Fruit fly (Drosophila melanogaster) whole organism, embryonic: ENCODE measurements around the gene CSN6.

ENCODE experiments used
- Atf-2 ChIP-seq: fragments of 200-800 bp; sonication (Bioruptor generic); optimal IDR thresholded peaks from 2 replicates; lab custom pipeline; 2016; ENCODE audit warnings: missing biosample characterization, missing genetic modification characterization
- CG10147 ChIP-seq: fragments of 200-800 bp; sonication (Bioruptor generic); optimal IDR thresholded peaks from 2 replicates; lab custom pipeline; 2019; ENCODE audit warnings: missing biosample characterization, mild to moderate bottlenecking, missing genetic modification characterization, moderate library complexity
- CG10543 ChIP-seq: fragments of 200-800 bp; sonication (Bioruptor generic); optimal IDR thresholded peaks from 3 replicates; lab custom pipeline; 2017; ENCODE audit warnings: missing biosample characterization, mild to moderate bottlenecking, missing genetic modification characterization, moderate library complexity
- CG10959 ChIP-seq: fragments of 200-800 bp; sonication (Bioruptor generic); IDR thresholded peaks from 2 replicates; pipeline ENCODE4 v1.3.6; 2022; ENCODE audit warnings: missing biosample characterization, missing genetic modification characterization
- CG11085 ChIP-seq: fragments of 200-800 bp; sonication (Bioruptor generic); IDR thresholded peaks from 2 replicates; pipeline ENCODE4 v1.3.6; 2022; ENCODE audit warnings: missing biosample characterization, missing genetic modification characterization
- CG11560 ChIP-seq: fragments of 200-800 bp; sonication (Bioruptor generic); IDR thresholded peaks from 3 replicates; pipeline ENCODE4 v1.3.6; 2022; ENCODE audit warnings: missing biosample characterization, missing genetic modification characterization
- CG12769 ChIP-seq: fragments of 200-800 bp; sonication (Bioruptor generic); optimal IDR thresholded peaks from 2 replicates; lab custom pipeline; 2019; ENCODE audit warnings: missing biosample characterization, mild to moderate bottlenecking, missing genetic modification characterization, moderate library complexity
- CG14710 ChIP-seq: fragments of 200-800 bp; sonication (Bioruptor generic); optimal IDR thresholded peaks from 3 replicates; lab custom pipeline; 2019; ENCODE audit warnings: missing biosample characterization, mild to moderate bottlenecking, missing genetic modification characterization, moderate library complexity
- CG15696 ChIP-seq: fragments of 200-800 bp; sonication (Bioruptor generic); optimal IDR thresholded peaks from 2 replicates; lab custom pipeline; 2019; ENCODE audit warnings: missing biosample characterization, mild to moderate bottlenecking, missing genetic modification characterization, moderate library complexity
- CG17912 ChIP-seq: fragments of 200-800 bp; sonication (Bioruptor generic); optimal IDR thresholded peaks from 2 replicates; lab custom pipeline; 2018; ENCODE audit warnings: missing biosample characterization, mild to moderate bottlenecking, missing genetic modification characterization
- CG18599 ChIP-seq: fragments of 200-800 bp; sonication (Bioruptor generic); optimal IDR thresholded peaks from 3 replicates; lab custom pipeline; 2017; ENCODE audit warnings: missing biosample characterization, missing genetic modification characterization, mild to moderate bottlenecking, moderate library complexity, missing genetic modification reagents
- CG2199 ChIP-seq: fragments of 200-800 bp; sonication (Bioruptor generic); IDR thresholded peaks from 3 replicates; pipeline ENCODE4 v1.3.6; 2022; ENCODE audit warnings: missing biosample characterization, missing genetic modification characterization
- CG2712 ChIP-seq: fragments of 200-800 bp; optimal IDR thresholded peaks from 3 replicates; lab custom pipeline; 2019; ENCODE audit warnings: missing biosample characterization, mild to moderate bottlenecking, missing genetic modification characterization, moderate library complexity
- CG3281 ChIP-seq: fragments of 200-800 bp; sonication (Bioruptor generic); optimal IDR thresholded peaks from 3 replicates; lab custom pipeline; 2017; ENCODE audit warnings: missing biosample characterization, mild to moderate bottlenecking, missing genetic modification characterization
- CG33213 ChIP-seq: fragments of 200-800 bp; sonication (Bioruptor generic); optimal IDR thresholded peaks from 3 replicates; lab custom pipeline; 2016; ENCODE audit warnings: missing biosample characterization, missing genetic modification characterization
- CG8290 ChIP-seq, 3 experiments: fragments of 200-800 bp; sonication (Bioruptor generic); optimal IDR thresholded peaks; 2 replicates each; lab custom pipeline; 2016 to 2019; ENCODE audit warnings: missing biosample characterization in 3 of 3, missing genetic modification characterization in 3 of 3, mild to moderate bottlenecking in 2 of 3, moderate library complexity in 1 of 3
- CrebB ChIP-seq: fragments of 200-800 bp; sonication (Bioruptor generic); optimal IDR thresholded peaks from 3 replicates; lab custom pipeline; 2018; ENCODE audit warnings: missing biosample characterization, mild to moderate bottlenecking, missing genetic modification characterization
- Dad ChIP-seq: fragments of 200-800 bp; sonication (Bioruptor generic); optimal IDR thresholded peaks from 3 replicates; lab custom pipeline; 2016; ENCODE audit warnings: missing biosample characterization, missing genetic modification characterization
- Drgx ChIP-seq: fragments of 200-800 bp; sonication (Bioruptor generic); IDR thresholded peaks from 2 replicates; pipeline ENCODE4 v1.3.6; 2022; ENCODE audit warnings: missing biosample characterization, missing genetic modification characterization
- Eip74EF ChIP-seq, 2 experiments: fragments of 200-800 bp in 1 of 2; fragments of >200 bp in 1 of 2; sonication (Bioruptor generic) in 1 of 2; optimal IDR thresholded peaks; 2 replicates each; lab custom pipeline; 2017 to 2019; ENCODE audit warnings: missing biosample characterization in 2 of 2, missing genetic modification characterization in 2 of 2, mild to moderate bottlenecking in 1 of 2, moderate library complexity in 1 of 2
- H15 ChIP-seq: fragments of 200-800 bp; sonication (Bioruptor generic); IDR thresholded peaks from 3 replicates; pipeline ENCODE4 v1.3.6; 2022; ENCODE audit warnings: missing biosample characterization, missing genetic modification characterization
- H2.0 ChIP-seq: fragments of 200-800 bp; sonication (Bioruptor generic); IDR thresholded peaks from 2 replicates; pipeline ENCODE4 v1.3.6; 2022; ENCODE audit warnings: missing biosample characterization, missing genetic modification characterization
- Lhr ChIP-seq: fragments of 200-800 bp; sonication (Bioruptor generic); optimal IDR thresholded peaks from 3 replicates; lab custom pipeline; 2017; ENCODE audit warnings: mild to moderate bottlenecking, missing biosample characterization, missing genetic modification reagents, missing genetic modification characterization
- Med ChIP-seq: fragments of 200-800 bp; sonication (Bioruptor generic); peaks from one replicate; lab custom pipeline; 2016; ENCODE audit warnings: missing biosample characterization, missing genetic modification characterization, mild to moderate bottlenecking, inconsistent platforms, moderate library complexity
- Nf-YB ChIP-seq: fragments of 200-800 bp; sonication (Bioruptor generic); optimal IDR thresholded peaks from 3 replicates; lab custom pipeline; 2019; ENCODE audit warnings: missing biosample characterization, mild to moderate bottlenecking, missing genetic modification characterization, moderate library complexity
- Stat92E ChIP-seq, 3 experiments: fragments of >200 bp in 2 of 3; fragments of 200-800 bp in 1 of 3; sonication (Bioruptor generic) in 1 of 3; optimal IDR thresholded peaks; 2 replicates each; lab custom pipeline; 2017 to 2019; ENCODE audit warnings: missing biosample characterization in 3 of 3, missing genetic modification characterization in 3 of 3, mild to moderate bottlenecking in 1 of 3, moderate library complexity in 1 of 3
- Vsx1 ChIP-seq: fragments of 200-800 bp; sonication (Bioruptor generic); optimal IDR thresholded peaks from 2 replicates; lab custom pipeline; 2017; ENCODE audit warnings: missing biosample characterization, mild to moderate bottlenecking, missing genetic modification characterization, missing genetic modification reagents
- ato ChIP-seq: fragments of 200-800 bp; sonication (Bioruptor generic); IDR thresholded peaks from 2 replicates; pipeline ENCODE4 v1.3.6; 2022; ENCODE audit warnings: missing biosample characterization, missing genetic modification characterization; ENCODE audit not compliant: partially characterized antibody
- bbx ChIP-seq: fragments of 200-800 bp; sonication (Bioruptor generic); IDR thresholded peaks from 2 replicates; pipeline ENCODE4 v1.3.6; 2022; ENCODE audit warnings: missing biosample characterization, missing genetic modification characterization; ENCODE audit not compliant: partially characterized antibody
- croc ChIP-seq: fragments of 200-800 bp; sonication (Bioruptor generic); conservative IDR thresholded peaks from 3 replicates; pipeline ENCODE4 v1.3.6; 2022; ENCODE audit warnings: missing biosample characterization, missing genetic modification characterization
- dmrt99B ChIP-seq: fragments of 200-800 bp; sonication (Bioruptor generic); optimal IDR thresholded peaks from 2 replicates; lab custom pipeline; 2018; ENCODE audit warnings: missing biosample characterization, mild to moderate bottlenecking, missing genetic modification characterization, moderate library complexity
- exex ChIP-seq: fragments of 200-800 bp; sonication (Bioruptor generic); optimal IDR thresholded peaks from 4 replicates; lab custom pipeline; 2018; ENCODE audit warnings: missing biosample characterization, mild to moderate bottlenecking, missing genetic modification characterization, moderate library complexity
- gem ChIP-seq: fragments of 200-800 bp; sonication (Bioruptor generic); optimal IDR thresholded peaks from 2 replicates; lab custom pipeline; 2019; ENCODE audit warnings: missing biosample characterization, mild to moderate bottlenecking, missing genetic modification characterization, moderate library complexity
- grn ChIP-seq: fragments of 200-800 bp; sonication (Bioruptor generic); optimal IDR thresholded peaks from 3 replicates; lab custom pipeline; 2017; ENCODE audit warnings: missing biosample characterization, missing genetic modification characterization
- gro ChIP-seq: fragments of 200-800 bp; sonication (Bioruptor generic); optimal IDR thresholded peaks from 2 replicates; lab custom pipeline; 2016; ENCODE audit warnings: missing biosample characterization, missing genetic modification characterization
- hb ChIP-seq: fragments of 200-800 bp; sonication (Bioruptor generic); IDR thresholded peaks from 3 replicates; pipeline ENCODE4 v1.3.6; 2022; ENCODE audit warnings: missing biosample characterization, missing genetic modification characterization; ENCODE audit not compliant: partially characterized antibody
- her ChIP-seq: fragments of 200-800 bp; sonication (Bioruptor generic); optimal IDR thresholded peaks from 2 replicates; lab custom pipeline; 2016; ENCODE audit warnings: missing biosample characterization, missing genetic modification characterization
- lab ChIP-seq: fragments of 200-800 bp; sonication (Bioruptor generic); optimal IDR thresholded peaks from 3 replicates; lab custom pipeline; 2017; ENCODE audit warnings: missing biosample characterization, missing genetic modification characterization, mild to moderate bottlenecking, moderate library complexity, missing genetic modification reagents
- lola ChIP-seq, 3 experiments: fragments of >200 bp in 2 of 3; fragments of 200-800 bp in 1 of 3; sonication (Bioruptor generic) in 1 of 3; optimal IDR thresholded peaks; 2 replicates each; lab custom pipeline; 2017 to 2019; ENCODE audit warnings: missing biosample characterization in 3 of 3, missing genetic modification characterization in 3 of 3, mild to moderate bottlenecking in 1 of 3, moderate library complexity in 1 of 3
- mirr ChIP-seq: fragments of 200-800 bp; sonication (Bioruptor generic); optimal IDR thresholded peaks from 3 replicates; lab custom pipeline; 2018; ENCODE audit warnings: missing biosample characterization, mild to moderate bottlenecking, missing genetic modification characterization
- nau ChIP-seq: fragments of 200-800 bp; sonication (Bioruptor generic); optimal IDR thresholded peaks from 3 replicates; lab custom pipeline; 2017; ENCODE audit warnings: missing biosample characterization, mild to moderate bottlenecking, missing genetic modification characterization, missing genetic modification reagents
- sc ChIP-seq, 3 experiments: fragments of >200 bp in 2 of 3; fragments of 200-800 bp in 1 of 3; sonication (Bioruptor generic) in 1 of 3; optimal IDR thresholded peaks; 2 replicates in 2 of 3; 3 replicates in 1 of 3; lab custom pipeline; 2017; ENCODE audit warnings: mild to moderate bottlenecking in 1 of 3, missing biosample characterization in 1 of 3, missing genetic modification characterization in 1 of 3, missing genetic modification reagents in 1 of 3
- sd ChIP-seq: fragments of 200-800 bp; sonication (Bioruptor generic); optimal IDR thresholded peaks from 3 replicates; lab custom pipeline; 2018; ENCODE audit warnings: missing biosample characterization, mild to moderate bottlenecking, missing genetic modification characterization, moderate library complexity
- sim ChIP-seq: fragments of 200-800 bp; sonication (Bioruptor generic); IDR thresholded peaks from 2 replicates; pipeline ENCODE4 v1.3.6; 2022; ENCODE audit warnings: missing biosample characterization, missing genetic modification characterization
- slp2 ChIP-seq: fragments of 200-800 bp; sonication (Bioruptor generic); optimal IDR thresholded peaks from 2 replicates; lab custom pipeline; 2016; ENCODE audit warnings: missing biosample characterization, missing genetic modification characterization
- zfh1 ChIP-seq: fragments of 200-800 bp; sonication (Bioruptor generic); IDR thresholded peaks from 3 replicates; pipeline ENCODE4 v1.3.6; 2022; ENCODE audit warnings: missing biosample characterization, missing genetic modification characterization

The CSN6 gene

DNA sequence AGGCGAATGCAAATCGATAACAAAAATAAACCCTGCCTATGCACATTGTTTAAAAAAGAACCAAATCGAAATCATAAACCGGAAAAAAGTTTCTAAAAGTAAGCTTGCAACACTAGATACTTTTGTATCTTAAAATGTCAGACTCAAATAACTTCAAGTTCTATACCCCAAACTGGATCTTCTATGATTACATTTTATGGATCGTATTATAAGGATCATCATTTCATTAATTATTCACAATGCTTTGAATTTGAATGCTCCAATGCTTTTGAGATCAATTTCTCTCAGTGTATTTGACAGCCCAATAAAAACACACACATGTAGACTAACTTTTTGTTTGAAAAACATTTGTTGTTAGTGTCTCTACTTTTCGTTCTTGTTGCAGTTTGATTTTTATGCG, 13.7 kb downstream of the CSN6 start:
- TF ChIP-seq CG11085 (GFP tag; lab: Robert Waterston, UW) (no peak), Drgx (GFP tag; lab: Robert Waterston, UW) (0 out of 2 replicates have a peak, but pooled peaks have one; percentile 59), gem (tag; lab: Kevin White, UChicago) (peak; percentile 19)

DNA sequence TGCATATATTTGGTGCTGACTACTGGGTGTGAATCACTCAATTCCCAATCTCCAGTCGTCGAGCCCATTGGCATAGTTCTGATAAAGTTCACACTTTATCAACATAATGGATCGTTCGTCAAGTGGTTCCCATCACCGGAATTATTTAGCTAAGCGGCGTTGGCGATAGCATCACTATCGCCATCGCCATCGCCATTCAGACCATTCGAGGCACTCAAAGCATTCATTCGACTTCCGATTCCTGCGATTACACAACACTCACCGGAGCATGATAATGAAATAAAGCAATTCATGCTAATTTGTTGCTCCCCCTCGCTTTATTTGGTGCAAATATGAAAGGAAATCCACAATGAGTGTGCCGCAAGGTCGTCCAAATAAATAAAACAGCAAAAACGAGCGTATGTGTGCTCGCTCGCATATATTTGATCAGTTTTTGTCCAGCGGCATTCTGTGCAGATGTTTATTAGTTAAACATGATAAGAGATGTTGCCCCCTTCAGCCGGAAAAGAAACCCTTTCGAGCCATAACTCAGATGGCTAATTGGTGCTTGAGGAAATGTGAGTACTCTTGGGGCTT, 14.8 kb downstream of the CSN6 start:
- no peak for TF ChIP-seq Lhr
- no peak for TF ChIP-seq CG8290 (GFP tag; optimal IDR thresholded peaks at IDR 0.05; lab: Kevin White, UChicago)
- TF ChIP-seq CG8290 (tag; optimal IDR thresholded peaks at IDR 0.05; lab: Kevin White, UChicago), result peak in 1 of 2 experiments; percentile 5
- no peak for TF ChIP-seq H15 (GFP tag; lab: Robert Waterston, UW)
- TF ChIP-seq ato (GFP tag; lab: Robert Waterston, UW), result no peak
- TF ChIP-seq Nf-YB (GFP tag; lab: Kevin White, UChicago), result no peak
- TF ChIP-seq H2.0, result no peak
- TF ChIP-seq Eip74EF (GFP tag; optimal IDR thresholded peaks at IDR 0.05; lab: Kevin White, UChicago), result peak in 1 of 2 experiments; percentile 9
- TF ChIP-seq slp2 (GFP tag; lab: Kevin White, UChicago), result no peak
- TF ChIP-seq CG2199, result 0 out of 3 replicates have a peak, but pooled peaks have one; percentile 15
- TF ChIP-seq Dad (GFP tag; lab: Kevin White, UChicago), result no peak
- TF ChIP-seq sc (optimal IDR thresholded peaks at IDR 0.05; lab: Kevin White, UChicago), result no peak
- no peak for TF ChIP-seq sc (GFP tag; optimal IDR thresholded peaks at IDR 0.05; lab: Kevin White, UChicago)
- TF ChIP-seq CG3281, result peak; percentile 4
- TF ChIP-seq Stat92E (GFP tag; optimal IDR thresholded peaks at IDR 0.05; lab: Kevin White, UChicago), result no peak
- TF ChIP-seq exex (tag; lab: Kevin White, UChicago), result peak; percentile 95
- TF ChIP-seq lola (GFP tag; optimal IDR thresholded peaks at IDR 0.05; lab: Kevin White, UChicago), result no peak
- TF ChIP-seq croc (GFP tag; lab: Robert Waterston, UW), result no peak
- no peak for TF ChIP-seq CrebB (tag; lab: Kevin White, UChicago)
- no peak for TF ChIP-seq CG33213 (GFP tag; lab: Kevin White, UChicago)
- peak; percentile 30 for TF ChIP-seq CG18599 (GFP tag; lab: Kevin White, UChicago)
- peak; percentile 17 for TF ChIP-seq CG10543 (GFP tag; lab: Kevin White, UChicago)
- no peak for TF ChIP-seq CG10959
- TF ChIP-seq mirr (GFP tag; lab: Kevin White, UChicago), result peak; percentile 62
- no peak for TF ChIP-seq dmrt99B (tag; lab: Kevin White, UChicago)
- peak; percentile 26 for TF ChIP-seq Vsx1 (GFP tag; lab: Kevin White, UChicago)
- peak; percentile 59 for TF ChIP-seq Med (GFP tag; lab: Kevin White, UChicago)
- TF ChIP-seq hb (GFP tag; lab: Robert Waterston, UW), result no peak
- TF ChIP-seq CG10147 (GFP tag; lab: Kevin White, UChicago), result no peak
- peak; percentile 45 for TF ChIP-seq CG12769 (tag; lab: Kevin White, UChicago)
- peak; percentile 86 for TF ChIP-seq sd (tag; lab: Kevin White, UChicago)
- TF ChIP-seq zfh1 (GFP tag; lab: Robert Waterston, UW), result no peak
- TF ChIP-seq bbx (GFP tag; lab: Robert Waterston, UW), result no peak
- no peak for TF ChIP-seq Atf-2 (GFP tag; lab: Kevin White, UChicago)
- TF ChIP-seq CG14710 (tag; lab: Kevin White, UChicago), result no peak
- TF ChIP-seq sim (GFP tag; lab: Robert Waterston, UW), result no peak
- TF ChIP-seq CG2712 (tag; lab: Kevin White, UChicago), result no peak
- TF ChIP-seq CG15696 (tag; lab: Kevin White, UChicago), result no peak
- peak; percentile 85 for TF ChIP-seq gro (GFP tag; lab: Kevin White, UChicago)
- peak; percentile 68 for TF ChIP-seq lab (GFP tag; lab: Kevin White, UChicago)
- no peak for TF ChIP-seq CG11560 (tag; lab: Robert Waterston, UW)
- no peak for TF ChIP-seq nau (GFP tag; lab: Kevin White, UChicago)
- TF ChIP-seq her (GFP tag; lab: Kevin White, UChicago), result no peak
- TF ChIP-seq CG17912 (GFP tag; lab: Kevin White, UChicago), result no peak
- peak; percentile 97 for TF ChIP-seq grn (GFP tag; lab: Kevin White, UChicago)
